Worm (Caenorhabditis elegans) whole organism, midembryonic: ENCODE results near the gene F14D2.15.
A peak's percentile ranks its signal among the peaks of the same experiment; 100 is the strongest.

Source experiments
- T22C8.4 ChIP-seq: fragments of 200-800 bp; sonication (Bioruptor generic); IDR thresholded peaks from 2 replicates; pipeline ENCODE4 v1.3.6; 2022; ENCODE audit warnings: missing genetic modification characterization, missing compliant biosample characterization
- med-1 ChIP-seq: sonication (generic microtip); optimal IDR thresholded peaks from 2 replicates; lab custom pipeline; 2017; ENCODE audit warnings: missing genetic modification characterization, mild to moderate bottlenecking, missing compliant biosample characterization, antibody characterized with exemption, missing genetic modification reagents; ENCODE audit not compliant: insufficient read depth
- ztf-23 ChIP-seq: fragments of 200-800 bp; sonication (Bioruptor generic); IDR thresholded peaks from 2 replicates; pipeline ENCODE4 v1.3.6; 2022; ENCODE audit warnings: missing genetic modification reagents, missing genetic modification characterization, missing compliant biosample characterization
- ztf-29 ChIP-seq: fragments of 200-800 bp; sonication (Bioruptor generic); IDR thresholded peaks from 2 replicates; pipeline ENCODE4 v1.3.6; 2022; ENCODE audit warnings: missing genetic modification reagents, missing genetic modification characterization, missing compliant biosample characterization

DNA sequence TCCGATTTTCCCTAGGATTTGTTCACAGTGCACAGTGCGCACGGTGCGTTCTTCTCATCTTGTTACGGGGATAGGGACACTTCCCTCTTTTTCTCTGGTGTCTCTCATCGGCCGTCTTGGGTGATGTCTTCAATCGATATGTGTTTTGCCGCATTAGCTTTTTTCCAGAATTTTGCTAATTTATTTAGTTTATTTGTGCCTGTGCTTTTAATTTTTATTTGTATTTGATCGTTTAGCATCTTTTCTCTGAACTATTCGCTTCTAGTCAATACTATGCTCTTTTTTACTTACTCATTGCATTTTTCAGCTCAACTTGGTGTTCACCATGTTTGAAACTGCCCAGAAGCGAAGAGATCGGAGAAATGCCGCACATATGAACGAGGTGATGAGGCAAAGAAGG lies 3.4 kb downstream of the F14D2.15 start, which contains the start of gene F14D2.5:
- TF ChIP-seq med-1 (GFP tag; lab: Kevin White, UChicago) (no peak), ztf-29 (GFP tag; lab: Robert Waterston, UW) (no peak), ztf-23 (GFP tag; lab: Robert Waterston, UW) (no peak), T22C8.4 (GFP tag; lab: Robert Waterston, UW) (peak; percentile 14; the same call in 1 of the 2 replicates)
